Worm (Caenorhabditis elegans) whole organism, early embryonic: Measurements from ENCODE around the gene flp-4.

Experiments
- B0310.2 ChIP-seq: sonication (generic microtip); optimal IDR thresholded peaks from 2 replicates; lab custom pipeline; 2016; ENCODE audit warnings: mild to moderate bottlenecking, missing genetic modification characterization, missing compliant biosample characterization
- F13C5.2 ChIP-seq: sonication (generic microtip); optimal IDR thresholded peaks from 2 replicates; lab custom pipeline; 2017; ENCODE audit warnings: mild to moderate bottlenecking, missing genetic modification characterization, inconsistent platforms, missing compliant biosample characterization
- aly-1 ChIP-seq: sonication (generic microtip); optimal IDR thresholded peaks from 2 replicates; lab custom pipeline; 2016; ENCODE audit warnings: missing genetic modification characterization, missing compliant biosample characterization
- ama-1 ChIP-seq: fragments of 150-350 bp; optimal IDR thresholded peaks from 2 replicates; lab custom pipeline; 2014
- ceh-13 ChIP-seq: fragments of 200-800 bp; sonication (Bioruptor generic); optimal IDR thresholded peaks from 2 replicates; lab custom pipeline; 2018; ENCODE audit warnings: mild to moderate bottlenecking, missing genetic modification characterization, missing compliant biosample characterization
- ceh-36 ChIP-seq: sonication (generic microtip); optimal IDR thresholded peaks from 2 replicates; lab custom pipeline; 2016; ENCODE audit warnings: missing genetic modification characterization, inconsistent platforms, missing compliant biosample characterization
- flt-1 ChIP-seq: fragments of 200-800 bp; sonication (Bioruptor generic); IDR thresholded peaks from 2 replicates; pipeline ENCODE4 v1.3.6; 2022; ENCODE audit warnings: missing genetic modification characterization, missing compliant biosample characterization
- hmbx-1 ChIP-seq: sonication (generic microtip); optimal IDR thresholded peaks from 2 replicates; lab custom pipeline; 2016; ENCODE audit warnings: mild to moderate bottlenecking, missing genetic modification characterization, missing compliant biosample characterization
- hmg-4 ChIP-seq: fragments of 200-800 bp; sonication (Bioruptor generic); optimal IDR thresholded peaks from 2 replicates; lab custom pipeline; 2018; ENCODE audit warnings: mild to moderate bottlenecking, missing genetic modification characterization, missing compliant biosample characterization
- hnd-1 ChIP-seq: sonication (generic microtip); optimal IDR thresholded peaks from 2 replicates; lab custom pipeline; 2016; ENCODE audit warnings: missing genetic modification characterization, missing compliant biosample characterization
- sea-1 ChIP-seq: fragments of 200-800 bp; sonication (Bioruptor generic); conservative IDR thresholded peaks from 2 replicates; pipeline ENCODE4 v1.3.6; 2022; ENCODE audit warnings: missing genetic modification characterization, missing compliant biosample characterization
- tbx-11 ChIP-seq: fragments of 200-800 bp; sonication (Bioruptor generic); IDR thresholded peaks from 2 replicates; pipeline ENCODE4 v1.3.6; 2022; ENCODE audit warnings: missing genetic modification characterization, missing compliant biosample characterization
- tra-4 ChIP-seq: sonication (generic microtip); optimal IDR thresholded peaks from 2 replicates; lab custom pipeline; 2017; ENCODE audit warnings: missing genetic modification characterization, missing compliant biosample characterization

- no peak for TF ChIP-seq flt-1 (GFP tag; lab: Robert Waterston, UW)
- no peak for TF ChIP-seq B0310.2
- no peak for TF ChIP-seq ceh-36 (tag; lab: Kevin White, UChicago)
- no peak for TF ChIP-seq sea-1
- no peak for TF ChIP-seq hmbx-1 (tag; lab: Kevin White, UChicago)
- no peak for TF ChIP-seq ama-1
- TF ChIP-seq F13C5.2 (tag; lab: Kevin White, UChicago), result no peak
- TF ChIP-seq tra-4 (tag; lab: Kevin White, UChicago), result no peak
- no peak for TF ChIP-seq ceh-13 (GFP tag; lab: Kevin White, UChicago)
- no peak for TF ChIP-seq hmg-4
- TF ChIP-seq aly-1 (tag; lab: Kevin White, UChicago), result no peak
- no peak for TF ChIP-seq hnd-1
- TF ChIP-seq tbx-11 (GFP tag; lab: Robert Waterston, UW), result no peak
These were observed 19.1 kb downstream of the flp-4 start, which contains the start of gene die-1 for ce11 chrII:10067817-10068216.
